Fruit fly (Drosophila melanogaster): Measurements from ENCODE around the gene mRpS5.
A peak's percentile ranks its signal among the peaks of the same experiment; 100 is the strongest.

Gene mRpS5

dm6 chr3L:24535908-24536307, 1.1 kb upstream of the mRpS5 start (continued):
- TF ChIP-seq gcm (GFP tag; optimal IDR thresholded peaks at IDR 0.05) (no peak), sob (GFP tag; IDR thresholded peaks at IDR 0.05) (no peak), her (GFP tag; optimal IDR thresholded peaks at IDR 0.05) (no peak), CG13287 (GFP tag; IDR thresholded peaks at IDR 0.05; ENCODE audit: partially characterized antibody) (peak; percentile 81), Atf-2 (GFP tag; optimal IDR thresholded peaks at IDR 0.05) (no peak), odd (GFP tag; optimal IDR thresholded peaks at IDR 0.05) (no peak), Hey (tag; optimal IDR thresholded peaks at IDR 0.05) (no peak), dati (GFP tag; IDR thresholded peaks at IDR 0.05) (no peak), Dfd (GFP tag; optimal IDR thresholded peaks at IDR 0.05) (no peak), Ets97D (GFP tag; optimal IDR thresholded peaks at IDR 0.05) (peak; percentile 13), YL-1 (GFP tag; optimal IDR thresholded peaks at IDR 0.05) (no peak), lilli (GFP tag; optimal IDR thresholded peaks at IDR 0.05) (no peak), CG17912 (GFP tag; optimal IDR thresholded peaks at IDR 0.05) (no peak), CG12942 (GFP tag; optimal IDR thresholded peaks at IDR 0.05) (no peak), Trl (optimal IDR thresholded peaks at IDR 0.05) (no peak), Trl (GFP tag; optimal IDR thresholded peaks at IDR 0.05) (no peak), Oli (tag; optimal IDR thresholded peaks at IDR 0.05) (no peak), CG6854 (GFP tag; optimal IDR thresholded peaks at IDR 0.05) (no peak), Dbx (GFP tag; IDR thresholded peaks at IDR 0.05) (no peak), CG10274 (GFP tag; optimal IDR thresholded peaks at IDR 0.05) (no peak), en (GFP tag; optimal IDR thresholded peaks at IDR 0.05) (no peak), Pdp1 (GFP tag; optimal IDR thresholded peaks at IDR 0.05) (no peak), CG7963 (GFP tag; IDR thresholded peaks at IDR 0.05; ENCODE audit: partially characterized antibody) (peak; percentile 78), CG11456 (GFP tag; IDR thresholded peaks at IDR 0.05) (no peak), dan (GFP tag; IDR thresholded peaks at IDR 0.05) (no peak), Deaf1 (tag; optimal IDR thresholded peaks at IDR 0.05) (no peak), wek (GFP tag; optimal IDR thresholded peaks at IDR 0.05) (no peak), Med (GFP tag) (peak; percentile 30), hb (GFP tag; IDR thresholded peaks at IDR 0.05; ENCODE audit: partially characterized antibody) (peak; percentile 66), Ets65A (GFP tag) (no peak), esg (GFP tag; conservative IDR thresholded peaks at IDR 0.05) (no peak), insv (GFP tag; optimal IDR thresholded peaks at IDR 0.05) (no peak), CG14965 (GFP tag; optimal IDR thresholded peaks at IDR 0.05; ENCODE audit: borderline replicate concordance) (no peak), CG4730 (GFP tag; IDR thresholded peaks at IDR 0.05) (no peak), pita (GFP tag; optimal IDR thresholded peaks at IDR 0.05) (no peak), ERR (GFP tag; optimal IDR thresholded peaks at IDR 0.05) (no peak), CG17361 (GFP tag; IDR thresholded peaks at IDR 0.05) (peak; percentile 42; the same call in 2 of the 3 replicates), bigmax (GFP tag; optimal IDR thresholded peaks at IDR 0.05) (no peak), Nf-YB (GFP tag; optimal IDR thresholded peaks at IDR 0.05) (no peak), Nf-YC (tag; optimal IDR thresholded peaks at IDR 0.05) (no peak), Oaz (GFP tag; IDR thresholded peaks at IDR 0.05) (no peak), Dp (GFP tag; optimal IDR thresholded peaks at IDR 0.05) (peak; percentile 39), Bteb2 (GFP tag; optimal IDR thresholded peaks at IDR 0.05) (no peak), dpn (GFP tag; optimal IDR thresholded peaks at IDR 0.05) (no peak), CG10462 (GFP tag; optimal IDR thresholded peaks at IDR 0.05) (no peak), phol (tag; optimal IDR thresholded peaks at IDR 0.05) (peak; percentile 49), E2f1 (GFP tag; IDR thresholded peaks at IDR 0.05) (no peak), Mad (GFP tag; optimal IDR thresholded peaks at IDR 0.05) (no peak), CG18011 (GFP tag; optimal IDR thresholded peaks at IDR 0.05) (no peak), CG7357 (GFP tag; IDR thresholded peaks at IDR 0.05) (peak; percentile 94), zen (tag; optimal IDR thresholded peaks at IDR 0.05) (peak; percentile 19), Drgx (GFP tag; IDR thresholded peaks at IDR 0.05) (no peak), CG1647 (GFP tag; optimal IDR thresholded peaks at IDR 0.05) (no peak)
